Worm (Caenorhabditis elegans) whole organism, L4 larva: ENCODE results near the gene B0252.8.
"Not testable (repeated sequence)": the region's sequence is repeated elsewhere in the genome, so short reads cannot be mapped to it uniquely, and the experiment has no call there.

ENCODE experiments used
- Y48G9A.11 ChIP-seq: fragments of 200-800 bp; sonication (Bioruptor generic); IDR thresholded peaks from 2 replicates; pipeline ENCODE4 v1.3.6; 2022; ENCODE audit warnings: missing genetic modification reagents, missing genetic modification characterization, missing compliant biosample characterization
- Y75B8A.6 ChIP-seq: fragments of 200-800 bp; sonication (Bioruptor generic); IDR thresholded peaks from 2 replicates; pipeline ENCODE4 v1.3.6; 2022; ENCODE audit warnings: missing genetic modification reagents, missing genetic modification characterization, missing compliant biosample characterization
- aly-2 ChIP-seq: sonication (generic microtip); optimal IDR thresholded peaks from 2 replicates; lab custom pipeline; 2018; ENCODE audit warnings: missing biosample characterization, missing genetic modification characterization
- arid-1 ChIP-seq: fragments of 200-800 bp; sonication (Bioruptor generic); conservative IDR thresholded peaks from 2 replicates; pipeline ENCODE4 v1.3.6; 2022; ENCODE audit warnings: missing genetic modification reagents, missing genetic modification characterization, missing compliant biosample characterization
- attf-4 ChIP-seq: sonication (generic microtip); optimal IDR thresholded peaks from 3 replicates; lab custom pipeline; 2017; ENCODE audit warnings: missing biosample characterization, missing genetic modification characterization
- ceh-20 ChIP-seq: fragments of 200-800 bp; sonication (Bioruptor generic); IDR thresholded peaks from 2 replicates; pipeline ENCODE4 v1.3.6; 2022; ENCODE audit warnings: missing genetic modification reagents, missing genetic modification characterization, missing compliant biosample characterization
- ceh-28 ChIP-seq: fragments of 150-350 bp; optimal IDR thresholded peaks from 2 replicates; lab custom pipeline; 2014; ENCODE audit warnings: missing biosample characterization, missing genetic modification reagents, missing genetic modification characterization
- ceh-82 ChIP-seq: sonication (generic microtip); optimal IDR thresholded peaks from 2 replicates; lab custom pipeline; 2017; ENCODE audit warnings: missing biosample characterization, missing genetic modification characterization
- ces-1 ChIP-seq: fragments of 150-350 bp; sonication (generic microtip); optimal IDR thresholded peaks from 4 replicates; lab custom pipeline; 2014; ENCODE audit warnings: missing biosample characterization, missing genetic modification reagents, missing genetic modification characterization
- ctbp-1 ChIP-seq: fragments of 200-800 bp; sonication (Bioruptor generic); IDR thresholded peaks from 2 replicates; pipeline ENCODE4 v1.3.6; 2022; ENCODE audit warnings: missing genetic modification reagents, missing genetic modification characterization, missing compliant biosample characterization
- daf-12 ChIP-seq: fragments of 150-350 bp; optimal IDR thresholded peaks from 2 replicates; lab custom pipeline; 2014; ENCODE audit warnings: missing biosample characterization, missing genetic modification reagents, missing genetic modification characterization
- daf-16 ChIP-seq, 3 experiments: sonication (generic microtip); optimal IDR thresholded peaks; 2 replicates each; lab custom pipeline; 2016 to 2017; ENCODE audit warnings: missing genetic modification characterization in 3 of 3, missing genetic modification reagents in 3 of 3, mild to moderate bottlenecking in 2 of 3, missing compliant biosample characterization in 2 of 3, missing biosample characterization in 1 of 3, moderate library complexity in 1 of 3
- duxl-1 ChIP-seq: sonication (generic microtip); optimal IDR thresholded peaks from 2 replicates; lab custom pipeline; 2016; ENCODE audit warnings: mild to moderate bottlenecking, missing genetic modification characterization, moderate library complexity, missing compliant biosample characterization; ENCODE audit not compliant: poor library complexity
- dve-1 ChIP-seq: sonication (generic microtip); optimal IDR thresholded peaks from 2 replicates; lab custom pipeline; 2017; ENCODE audit warnings: antibody characterized with exemption, mild to moderate bottlenecking, missing genetic modification characterization, missing compliant biosample characterization; ENCODE audit not compliant: insufficient read depth
- egl-27 ChIP-seq: sonication (generic microtip); optimal IDR thresholded peaks from 3 replicates; lab custom pipeline; 2017; ENCODE audit warnings: missing biosample characterization, missing genetic modification reagents, missing genetic modification characterization
- hlh-11 ChIP-seq: fragments of 200-800 bp; sonication (Bioruptor generic); optimal IDR thresholded peaks from 2 replicates; lab custom pipeline; 2018; ENCODE audit warnings: mild to moderate bottlenecking, missing genetic modification characterization, missing compliant biosample characterization
- hlh-30 ChIP-seq: sonication (generic microtip); optimal IDR thresholded peaks from 2 replicates; lab custom pipeline; 2017; ENCODE audit warnings: antibody characterized with exemption, mild to moderate bottlenecking, missing genetic modification characterization, missing compliant biosample characterization; ENCODE audit not compliant: insufficient read depth
- hmg-1.1 ChIP-seq: fragments of 200-800 bp; sonication (Bioruptor generic); IDR thresholded peaks from 2 replicates; pipeline ENCODE4 v1.3.6; 2022; ENCODE audit warnings: missing genetic modification reagents, missing genetic modification characterization, missing compliant biosample characterization
- jun-1 ChIP-seq: fragments of 150-350 bp; optimal IDR thresholded peaks from 2 replicates; lab custom pipeline; 2014; ENCODE audit warnings: missing biosample characterization, missing genetic modification reagents, missing genetic modification characterization
- lin-13 ChIP-seq: fragments of 150-350 bp; optimal IDR thresholded peaks from 2 replicates; lab custom pipeline; 2014; ENCODE audit warnings: missing biosample characterization, missing genetic modification reagents, missing genetic modification characterization
- lin-15B ChIP-seq: fragments of 150-350 bp; sonication (generic microtip); optimal IDR thresholded peaks from 3 replicates; lab custom pipeline; 2014; ENCODE audit warnings: missing biosample characterization, missing genetic modification characterization
- lin-38 ChIP-seq: fragments of 200-800 bp; sonication (Bioruptor generic); IDR thresholded peaks from 2 replicates; pipeline ENCODE4 v1.3.6; 2022; ENCODE audit warnings: missing genetic modification reagents, missing genetic modification characterization, missing compliant biosample characterization
- lin-39 ChIP-seq: fragments of 150-350 bp; optimal IDR thresholded peaks from 2 replicates; lab custom pipeline; 2014; ENCODE audit warnings: missing biosample characterization, missing genetic modification reagents, missing genetic modification characterization
- lsy-2 ChIP-seq, 2 experiments: fragments of 150-350 bp in 1 of 2; sonication (generic microtip) in 1 of 2; optimal IDR thresholded peaks; 2 replicates each; lab custom pipeline; 2014 to 2017; ENCODE audit warnings: missing biosample characterization in 2 of 2, missing genetic modification characterization in 2 of 2
- mdl-1 ChIP-seq, 2 experiments: fragments of 150-350 bp in 1 of 2; sonication (generic microtip) in 1 of 2; optimal IDR thresholded peaks; 2 replicates each; lab custom pipeline; 2014 to 2017; ENCODE audit warnings: missing biosample characterization in 2 of 2, missing genetic modification characterization in 2 of 2
- mep-1 ChIP-seq: fragments of 150-350 bp; sonication (generic microtip); optimal IDR thresholded peaks from 3 replicates; lab custom pipeline; 2014; ENCODE audit warnings: missing biosample characterization, missing genetic modification characterization
- nhr-10 ChIP-seq: fragments of 150-350 bp; optimal IDR thresholded peaks from 2 replicates; lab custom pipeline; 2014; ENCODE audit warnings: missing biosample characterization, missing genetic modification characterization
- nhr-28 ChIP-seq: fragments of 150-350 bp; optimal IDR thresholded peaks from 2 replicates; lab custom pipeline; 2014; ENCODE audit warnings: missing biosample characterization, missing genetic modification characterization
- nhr-6 ChIP-seq: fragments of 150-350 bp; optimal IDR thresholded peaks from 2 replicates; lab custom pipeline; 2014; ENCODE audit warnings: missing biosample characterization, missing genetic modification characterization
- php-3 ChIP-seq: fragments of 200-800 bp; sonication (Bioruptor generic); IDR thresholded peaks from 2 replicates; pipeline ENCODE4 v1.3.6; 2022; ENCODE audit warnings: missing genetic modification reagents, missing genetic modification characterization, missing compliant biosample characterization
- pqm-1 ChIP-seq: sonication (generic microtip); optimal IDR thresholded peaks from 2 replicates; lab custom pipeline; 2017; ENCODE audit warnings: missing biosample characterization, missing genetic modification characterization
- unc-130 ChIP-seq: sonication (generic microtip); optimal IDR thresholded peaks from 2 replicates; lab custom pipeline; 2016; ENCODE audit warnings: missing genetic modification reagents, missing genetic modification characterization, missing compliant biosample characterization
- unc-62 ChIP-seq, 3 experiments: fragments of 150-350 bp in 1 of 3; sonication (generic microtip); optimal IDR thresholded peaks in 2 of 3; peaks in 1 of 3; 1 replicate in 1 of 3; 2 replicates in 2 of 3; lab custom pipeline; 2014 to 2017; ENCODE audit warnings: missing biosample characterization in 3 of 3, missing genetic modification characterization in 3 of 3, missing genetic modification reagents in 3 of 3, missing genotype in 1 of 3
- vab-7 ChIP-seq: fragments of 200-800 bp; sonication (Bioruptor generic); IDR thresholded peaks from 2 replicates; pipeline ENCODE4 v1.3.6; 2022; ENCODE audit warnings: missing genetic modification reagents, missing genetic modification characterization, missing compliant biosample characterization
- zag-1 ChIP-seq: fragments of 150-350 bp; optimal IDR thresholded peaks from 2 replicates; lab custom pipeline; 2014; ENCODE audit warnings: missing biosample characterization, missing genetic modification characterization
- zfp-2 ChIP-seq: sonication (generic microtip); optimal IDR thresholded peaks from 2 replicates; lab custom pipeline; 2016; ENCODE audit warnings: mild to moderate bottlenecking, missing genetic modification characterization, missing compliant biosample characterization
- zip-11 ChIP-seq: fragments of 200-800 bp; sonication (Bioruptor generic); IDR thresholded peaks from 2 replicates; pipeline ENCODE4 v1.3.6; 2022; ENCODE audit warnings: missing genetic modification characterization, missing compliant biosample characterization

B0252.8 gene

DNA sequence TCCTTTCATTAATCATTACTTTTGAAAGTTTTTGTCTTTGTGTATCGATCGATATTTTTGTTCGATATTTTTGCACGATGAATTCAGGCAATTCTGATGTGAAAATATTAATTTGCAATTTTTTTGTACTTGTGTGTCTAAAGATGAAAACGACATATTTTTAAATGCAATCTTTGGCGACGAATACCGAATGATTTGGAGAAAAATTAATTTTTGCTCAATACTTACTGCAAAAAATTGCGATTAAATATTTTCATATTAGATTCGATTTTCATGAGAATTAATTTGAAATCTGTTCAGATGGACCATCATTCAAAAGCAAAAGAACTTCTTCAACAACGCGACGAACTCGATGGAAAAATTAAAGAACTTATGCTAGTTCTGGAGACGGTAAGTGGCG is 14.2 kb upstream of the B0252.8 start, which contains the start of gene psmd-9:
Gene psmd-9 (plus strand): TSS at position 301 of the 400 bp plus-strand sequence.
- TF ChIP-seq mep-1 = no peak
- no peak for TF ChIP-seq zip-11 (GFP tag; lab: Robert Waterston, UW)
- no peak for TF ChIP-seq Y75B8A.6 (GFP tag; lab: Robert Waterston, UW)
- TF ChIP-seq pqm-1 (tag; lab: Kevin White, UChicago) = no peak
- no peak for TF ChIP-seq ceh-82 (tag; lab: Kevin White, UChicago)

DNA sequence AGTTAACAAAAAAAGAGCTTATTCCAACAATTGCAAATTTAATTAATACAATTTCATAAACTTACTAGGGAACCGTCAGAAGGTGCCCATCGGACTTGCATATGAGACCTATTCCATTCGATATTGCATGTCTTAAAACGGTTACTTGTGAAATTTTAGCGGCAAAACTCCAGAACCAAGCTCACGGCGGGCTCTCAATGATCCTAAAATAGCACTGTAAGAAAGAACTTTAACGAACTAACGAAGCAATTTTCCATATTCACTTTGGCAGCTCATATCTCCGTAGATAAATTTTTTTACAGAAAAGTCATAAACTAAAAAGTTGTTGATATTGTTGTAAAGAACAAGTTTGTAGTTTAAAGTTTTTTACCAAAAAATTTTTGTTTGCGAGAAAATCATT is 8.3 kb upstream of the B0252.8 start, which contains the start of gene B0252.3:
Gene B0252.3 (minus strand): TSS at position 101 of the 400 bp plus-strand sequence.
- peak in 1 of 2 experiments; percentile 75 for TF ChIP-seq unc-62 (GFP tag; optimal IDR thresholded peaks at IDR 0.05 in 1 of 2; lab: Kevin White, UChicago)
- TF ChIP-seq unc-62 (tag; optimal IDR thresholded peaks at IDR 0.05; lab: Kevin White, UChicago) = not testable (repeated sequence)

DNA sequence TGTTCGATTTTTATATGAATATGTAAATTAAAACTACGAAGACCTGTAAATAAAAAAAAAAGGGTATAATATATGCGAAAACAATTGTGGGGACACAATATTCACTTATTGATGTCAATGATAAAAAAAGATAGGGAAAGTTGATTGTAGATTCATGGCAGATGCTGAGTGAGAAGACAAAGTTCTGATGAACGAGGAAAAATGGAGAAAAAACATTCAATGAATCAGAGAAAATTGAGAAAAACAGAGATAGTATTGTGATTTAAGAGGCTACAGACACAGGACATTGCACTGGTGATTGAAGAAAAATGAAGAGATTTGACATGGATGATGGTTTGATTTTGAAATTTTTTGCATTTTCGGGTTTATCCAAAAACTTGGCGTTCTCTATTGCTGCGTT is 7.3 kb upstream of the B0252.8 start:
- no peak for TF ChIP-seq attf-4
- no peak for TF ChIP-seq zfp-2 (tag; lab: Kevin White, UChicago)
- TF ChIP-seq daf-16 (GFP tag; optimal IDR thresholded peaks at IDR 0.05; lab: Kevin White, UChicago) = no peak
- peak; percentile 7 for TF ChIP-seq daf-16 (tag; optimal IDR thresholded peaks at IDR 0.05; lab: Kevin White, UChicago)
- TF ChIP-seq unc-130 (GFP tag; lab: Kevin White, UChicago) = no peak
- TF ChIP-seq mdl-1 (tag; optimal IDR thresholded peaks at IDR 0.05; lab: Kevin White, UChicago) = peak in 1 of 2 experiments; percentile 9
- no peak for TF ChIP-seq php-3 (GFP tag; lab: Robert Waterston, UW)
- TF ChIP-seq lin-38 (GFP tag; lab: Robert Waterston, UW) = no peak
- no peak for TF ChIP-seq lin-15B (tag; lab: Kevin White, UChicago)
- no peak for TF ChIP-seq lin-13
- no peak for TF ChIP-seq ctbp-1
- no peak for TF ChIP-seq lin-39 (tag; lab: Kevin White, UChicago)
- no peak for TF ChIP-seq duxl-1 (tag; lab: Kevin White, UChicago)
- TF ChIP-seq ceh-20 (GFP tag; lab: Robert Waterston, UW) = no peak
- no peak for TF ChIP-seq zag-1
- TF ChIP-seq aly-2 = no peak
- TF ChIP-seq nhr-28 (tag; lab: Kevin White, UChicago) = peak; percentile 38
- no peak for TF ChIP-seq arid-1 (GFP tag; lab: Robert Waterston, UW)
- no peak for TF ChIP-seq nhr-10 (tag; lab: Kevin White, UChicago)
- TF ChIP-seq vab-7 (GFP tag; lab: Robert Waterston, UW) = no peak
- TF ChIP-seq hmg-1.1 (GFP tag; lab: Robert Waterston, UW) = no peak
- no peak for TF ChIP-seq daf-12 (tag; lab: Kevin White, UChicago)
- TF ChIP-seq ceh-28 = no peak
- no peak for TF ChIP-seq jun-1
- no peak for TF ChIP-seq Y48G9A.11 (GFP tag; lab: Robert Waterston, UW)
- peak; percentile 29 for TF ChIP-seq hlh-11
- peak in 1 of 2 experiments; percentile 89 for TF ChIP-seq unc-62 (GFP tag; optimal IDR thresholded peaks at IDR 0.05 in 1 of 2; lab: Kevin White, UChicago)
- no peak for TF ChIP-seq unc-62 (tag; optimal IDR thresholded peaks at IDR 0.05; lab: Kevin White, UChicago)
- TF ChIP-seq nhr-6 (tag; lab: Kevin White, UChicago) = no peak

DNA sequence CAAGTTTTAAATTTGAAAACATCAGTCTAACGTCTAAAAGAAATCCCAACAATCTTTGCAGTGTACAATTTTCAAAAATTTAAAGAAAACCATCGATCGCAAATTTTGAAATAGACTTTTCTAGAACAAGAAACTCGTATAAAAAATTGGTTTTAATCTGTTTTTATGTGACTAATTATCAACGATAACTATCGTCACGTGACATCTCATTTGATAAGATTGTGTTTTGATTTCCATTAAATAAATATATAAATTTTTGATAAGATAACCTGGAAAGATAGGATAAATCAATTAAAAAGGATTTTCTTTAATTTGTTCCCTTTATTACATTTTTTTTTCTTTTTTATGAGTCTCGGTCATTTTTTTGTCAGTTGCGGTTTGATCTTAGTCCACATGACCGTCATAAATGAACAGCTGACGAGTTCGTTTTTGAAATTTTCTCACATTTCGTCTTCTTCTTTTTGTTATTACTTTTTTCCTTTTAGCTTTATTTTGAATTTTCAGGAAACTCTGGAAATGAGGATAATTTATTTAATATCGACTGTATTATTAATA is 6.3 kb upstream of the B0252.8 start, which contains the start of gene asm-1:
Gene asm-1 (plus strand): TSS at position 505 of the 555 bp plus-strand sequence.
- TF ChIP-seq egl-27 (no peak), hlh-30 (tag; lab: Kevin White, UChicago) (peak; percentile 49), dve-1 (peak; percentile 36), ces-1 (GFP tag; lab: Kevin White, UChicago) (no peak), hlh-11 (peak; percentile 34), lsy-2 (tag; optimal IDR thresholded peaks at IDR 0.05; lab: Kevin White, UChicago) (peak in 1 of 2 experiments; percentile 21), php-3 (GFP tag; lab: Robert Waterston, UW) (peak; percentile 63)
